Worm (Caenorhabditis elegans) whole organism, L1 larva: ENCODE results near the gene lin-8.

Source experiments
- elt-3 ChIP-seq, 6 experiments: fragments of 150-350 bp in 1 of 6; sonication (generic microtip); optimal IDR thresholded peaks; 2 replicates each; lab custom pipeline; 2017 to 2018; ENCODE audit warnings: missing biosample characterization in 6 of 6, missing genetic modification characterization in 6 of 6, inconsistent platforms in 1 of 6
- lin-39 ChIP-seq: fragments of 150-350 bp; optimal IDR thresholded peaks from 2 replicates; lab custom pipeline; 2014; ENCODE audit warnings: missing biosample characterization, missing genetic modification reagents, missing genetic modification characterization
- lsy-2 ChIP-seq, 2 experiments: fragments of 150-350 bp; optimal IDR thresholded peaks; 2 replicates each; lab custom pipeline; 2014; ENCODE audit warnings: missing biosample characterization in 2 of 2, missing genetic modification characterization in 2 of 2
- nhr-77 ChIP-seq: fragments of 150-350 bp; optimal IDR thresholded peaks from 2 replicates; lab custom pipeline; 2014; ENCODE audit warnings: missing biosample characterization, missing genetic modification characterization
- nhr-90 ChIP-seq: sonication (generic microtip); optimal IDR thresholded peaks from 2 replicates; lab custom pipeline; 2016; ENCODE audit warnings: mild to moderate bottlenecking, missing genetic modification characterization, missing compliant biosample characterization; ENCODE audit not compliant: poor library complexity
- unc-86 ChIP-seq: sonication (generic microtip); optimal IDR thresholded peaks from 2 replicates; lab custom pipeline; 2016; ENCODE audit warnings: missing genetic modification characterization, missing compliant biosample characterization
- zag-1 ChIP-seq: fragments of 150-350 bp; optimal IDR thresholded peaks from 2 replicates; lab custom pipeline; 2014; ENCODE audit warnings: missing biosample characterization, missing genetic modification characterization

DNA sequence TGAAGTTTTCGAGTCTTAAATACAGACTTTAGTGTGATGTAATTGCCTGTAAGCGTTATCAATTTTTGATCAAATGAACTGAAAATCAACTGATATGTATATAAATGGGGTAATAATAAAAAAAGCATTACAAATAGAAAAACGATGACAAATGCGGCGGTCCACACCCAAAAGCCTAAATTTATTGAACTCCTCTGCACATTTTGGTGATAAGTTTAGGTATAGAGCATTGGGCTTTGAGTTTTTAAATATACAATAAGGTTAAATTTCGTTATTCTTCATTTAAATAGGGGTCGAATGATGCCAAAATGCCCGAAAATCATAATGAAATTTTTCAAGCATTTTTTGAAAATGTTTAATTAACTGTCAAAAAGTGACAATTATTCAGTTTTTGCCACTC lies 36.8 kb upstream of the lin-8 start, which contains the start of gene clec-3:
- TF ChIP-seq unc-86 (tag; lab: Kevin White, UChicago) (no peak), nhr-77 (tag; lab: Kevin White, UChicago) (no peak), lsy-2 (tag; optimal IDR thresholded peaks at IDR 0.05; lab: Kevin White, UChicago) (no peak), lin-39 (tag; lab: Kevin White, UChicago) (no peak), zag-1 (tag; lab: Kevin White, UChicago) (no peak), nhr-90 (tag; lab: Kevin White, UChicago) (no peak), elt-3 (tag; optimal IDR thresholded peaks at IDR 0.05; lab: Kevin White, UChicago) (no peak)
